Worm (Caenorhabditis elegans): ENCODE results near the gene Y64H9A.2.

ce11 chrX:5067796-5068195 lies 24.0 kb downstream of the Y64H9A.2 start, which contains the start of gene clc-7:
- TF ChIP-seq ZK546.5 (tag; optimal IDR thresholded peaks at IDR 0.05), result no peak
- TF ChIP-seq ztf-7 (tag; optimal IDR thresholded peaks at IDR 0.05), result no peak
- no peak for TF ChIP-seq F10B5.3 (tag; optimal IDR thresholded peaks at IDR 0.05)
- TF ChIP-seq pha-4 (GFP tag; IDR thresholded peaks at IDR 0.05), result no peak
- TF ChIP-seq pha-4 (tag; optimal IDR thresholded peaks at IDR 0.05), result no peak
- TF ChIP-seq aly-2 (tag; optimal IDR thresholded peaks at IDR 0.05), result no peak
- no peak for TF ChIP-seq fkh-10 (GFP tag; optimal IDR thresholded peaks at IDR 0.05)
- TF ChIP-seq nhr-11 (tag; optimal IDR thresholded peaks at IDR 0.05), result no peak
- TF ChIP-seq fos-1 (tag; optimal IDR thresholded peaks at IDR 0.05), result no peak
- TF ChIP-seq unc-39 (tag; optimal IDR thresholded peaks at IDR 0.05), result no peak
